Worm (Caenorhabditis elegans): ENCODE results near the gene C17H12.37.

DNA sequence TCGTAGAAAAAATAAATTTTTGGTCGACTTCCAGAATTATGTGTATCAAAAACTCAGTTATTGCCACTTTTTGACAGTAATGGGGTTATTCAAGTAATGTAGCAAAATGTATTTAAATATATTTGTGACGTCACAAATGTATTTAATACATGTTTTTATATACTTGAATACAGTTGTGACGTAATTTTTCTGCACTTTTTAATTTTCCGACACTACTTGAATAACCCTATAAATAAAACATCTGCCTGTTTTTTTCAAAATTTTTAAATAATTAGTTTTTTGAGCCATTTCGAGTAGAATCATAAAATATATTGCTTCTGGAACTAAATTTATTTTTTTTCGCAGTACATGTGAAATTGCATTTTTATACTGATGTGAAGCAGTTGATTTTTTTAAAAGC, 1.6 kb upstream of the C17H12.37 start:
- TF ChIP-seq pes-1 (GFP tag; IDR thresholded peaks at IDR 0.05) (no peak), ceh-36 (tag; optimal IDR thresholded peaks at IDR 0.05) (no peak), aly-1 (tag; optimal IDR thresholded peaks at IDR 0.05) (no peak), tbx-37 (GFP tag; conservative IDR thresholded peaks at IDR 0.05) (no peak), tbx-11 (GFP tag; IDR thresholded peaks at IDR 0.05) (no peak), hmbx-1 (tag; optimal IDR thresholded peaks at IDR 0.05) (no peak), ama-1 (optimal IDR thresholded peaks at IDR 0.05) (no peak), flt-1 (GFP tag; IDR thresholded peaks at IDR 0.05) (no peak), B0310.2 (tag; optimal IDR thresholded peaks at IDR 0.05) (no peak), ceh-13 (GFP tag; optimal IDR thresholded peaks at IDR 0.05) (no peak), F13C5.2 (tag; optimal IDR thresholded peaks at IDR 0.05) (no peak)

Data from whole organism, early embryonic.